Worm (Caenorhabditis elegans) whole organism, mixed stage, embryonic: ENCODE measurements around the gene cwp-4.

Source experiments
- M03D4.4 ChIP-seq: sonication (generic microtip); optimal IDR thresholded peaks from 2 replicates; lab custom pipeline; 2017; ENCODE audit warnings: mild to moderate bottlenecking, missing genetic modification characterization, missing compliant biosample characterization
- nhr-12 ChIP-seq: fragments of 150-350 bp; optimal IDR thresholded peaks from 2 replicates; lab custom pipeline; 2014; ENCODE audit warnings: missing biosample characterization, missing genetic modification characterization
- nhr-237 ChIP-seq: fragments of 150-350 bp; optimal IDR thresholded peaks from 2 replicates; lab custom pipeline; 2014; ENCODE audit warnings: missing biosample characterization, missing genetic modification characterization
- nhr-28 ChIP-seq: fragments of 150-350 bp; optimal IDR thresholded peaks from 2 replicates; lab custom pipeline; 2014; ENCODE audit warnings: missing biosample characterization, missing genetic modification characterization
- pha-4 ChIP-seq: fragments of 150-350 bp; optimal IDR thresholded peaks from 2 replicates; lab custom pipeline; 2018; ENCODE audit warnings: missing biosample characterization, missing genetic modification reagents, missing genetic modification characterization
- unc-62 ChIP-seq: fragments of 150-350 bp; optimal IDR thresholded peaks from 2 replicates; lab custom pipeline; 2014; ENCODE audit warnings: missing biosample characterization, missing genetic modification reagents, missing genetic modification characterization
- ztf-11 ChIP-seq: fragments of 150-350 bp; optimal IDR thresholded peaks from 2 replicates; lab custom pipeline; 2014; ENCODE audit warnings: missing biosample characterization, missing genetic modification characterization

DNA sequence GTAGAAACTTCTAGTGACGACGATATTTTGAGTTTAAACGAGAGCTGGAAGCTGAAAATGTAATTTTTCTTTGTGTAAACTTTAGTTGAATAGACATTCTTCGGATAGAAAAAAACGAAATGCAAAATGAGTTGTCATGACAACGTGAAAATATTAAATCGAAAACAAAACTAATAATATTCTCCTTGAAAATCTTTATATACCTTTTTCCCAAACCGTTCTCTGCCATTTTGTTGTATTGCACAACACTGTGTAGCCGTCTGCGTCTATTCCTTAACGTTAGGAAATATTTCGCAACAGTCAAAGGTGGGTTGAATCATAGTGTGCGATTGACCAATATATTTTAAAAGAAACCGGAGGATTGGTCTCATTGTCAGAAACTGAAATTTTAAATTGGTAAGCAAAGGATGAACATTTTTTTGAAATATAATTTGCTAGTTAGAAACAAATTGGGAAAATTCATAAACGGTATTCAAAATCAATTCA, 27.5 kb downstream of the cwp-4 start, which contains the start of gene Y58A7A.3:
- no peak for TF ChIP-seq M03D4.4 (tag; lab: Kevin White, UChicago)
- TF ChIP-seq unc-62 (GFP tag; lab: Kevin White, UChicago), result no peak
- no peak for TF ChIP-seq pha-4 (tag; lab: Kevin White, UChicago)
- no peak for TF ChIP-seq nhr-12 (tag; lab: Kevin White, UChicago)
- no peak for TF ChIP-seq nhr-28 (tag; lab: Kevin White, UChicago)
- TF ChIP-seq ztf-11 (tag; lab: Kevin White, UChicago), result no peak
- TF ChIP-seq nhr-237 (tag; lab: Kevin White, UChicago), result no peak
